Fruit fly (Drosophila melanogaster): ENCODE results near the gene Ugt303B2.

DNA sequence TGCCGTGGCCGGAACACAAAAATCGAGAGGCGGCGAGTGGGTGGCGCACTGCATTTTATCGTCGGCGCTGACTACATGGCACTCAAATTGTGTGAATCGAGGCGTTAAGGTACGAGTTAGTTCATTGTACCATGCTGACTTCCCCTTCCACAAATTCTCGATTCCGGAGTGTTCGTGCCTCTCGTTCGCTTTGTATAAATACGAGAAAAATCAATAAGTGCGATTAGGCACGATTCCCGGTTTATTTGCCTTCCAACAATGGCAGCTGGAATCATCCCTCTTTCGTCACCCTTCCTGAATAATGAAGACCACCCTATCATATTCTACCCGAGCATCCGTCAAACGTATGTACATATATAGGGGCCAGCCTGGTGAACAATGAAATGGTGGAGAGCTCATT, 37.9 kb upstream of the Ugt303B2 start:
- TF ChIP-seq Snoo (tag; optimal IDR thresholded peaks at IDR 0.05) (no peak), CG12605 (GFP tag; IDR thresholded peaks at IDR 0.05) (no peak), gl (tag; optimal IDR thresholded peaks at IDR 0.05) (no peak), CG17806 (tag; optimal IDR thresholded peaks at IDR 0.05) (no peak), Pif1B (GFP tag; optimal IDR thresholded peaks at IDR 0.05) (no peak), CG8159 (tag; optimal IDR thresholded peaks at IDR 0.05) (no peak), D1 (tag; optimal IDR thresholded peaks at IDR 0.05) (no peak), CG4496 (GFP tag; IDR thresholded peaks at IDR 0.05) (no peak), rn (GFP tag; IDR thresholded peaks at IDR 0.05) (no peak), CG15710 (tag; optimal IDR thresholded peaks at IDR 0.05) (no peak), CG9948 (tag; optimal IDR thresholded peaks at IDR 0.05) (no peak), CG14655 (GFP tag; optimal IDR thresholded peaks at IDR 0.05) (no peak)
